Fruit fly (Drosophila melanogaster) whole organism, prepupa: ENCODE results near the gene CG17104.

Experiments
- Blimp-1 ChIP-seq: fragments of 200-800 bp; sonication (Bioruptor generic); optimal IDR thresholded peaks from 3 replicates; lab custom pipeline; 2017; ENCODE audit warnings: missing biosample characterization, missing genetic modification characterization, mild to moderate bottlenecking, moderate library complexity, missing genetic modification reagents
- CG10631 ChIP-seq: fragments of 200-800 bp; sonication (Bioruptor generic); optimal IDR thresholded peaks from 2 replicates; lab custom pipeline; 2016; ENCODE audit warnings: missing biosample characterization, missing genetic modification characterization
- CG11294 ChIP-seq: fragments of 200-800 bp; sonication (Bioruptor generic); IDR thresholded peaks from 2 replicates; pipeline ENCODE4 v1.3.6; 2022; ENCODE audit warnings: missing biosample characterization, missing genetic modification characterization
- CG11902 ChIP-seq: fragments of 200-800 bp; sonication (Bioruptor generic); optimal IDR thresholded peaks from 3 replicates; lab custom pipeline; 2016; ENCODE audit warnings: missing biosample characterization, missing genetic modification characterization
- CG15336 ChIP-seq: fragments of 200-800 bp; sonication (Bioruptor generic); IDR thresholded peaks from 2 replicates; pipeline ENCODE4 v1.3.6; 2022; ENCODE audit warnings: missing biosample characterization, missing genetic modification characterization
- CG1621 ChIP-seq: fragments of 200-800 bp; sonication (Bioruptor generic); optimal IDR thresholded peaks from 3 replicates; lab custom pipeline; 2018; ENCODE audit warnings: missing biosample characterization, mild to moderate bottlenecking, missing genetic modification characterization
- CG3032 ChIP-seq: fragments of 200-800 bp; optimal IDR thresholded peaks from 2 replicates; lab custom pipeline; 2019; ENCODE audit warnings: missing biosample characterization, mild to moderate bottlenecking, missing genetic modification characterization, moderate library complexity
- CG31627 ChIP-seq: fragments of 200-800 bp; sonication (Bioruptor generic); optimal IDR thresholded peaks from 3 replicates; lab custom pipeline; 2016; ENCODE audit warnings: missing biosample characterization, missing genetic modification characterization
- CG32006 ChIP-seq: fragments of 200-800 bp; sonication (Bioruptor generic); optimal IDR thresholded peaks from 3 replicates; lab custom pipeline; 2017; ENCODE audit warnings: missing biosample characterization, mild to moderate bottlenecking, missing genetic modification characterization
- CG34406 ChIP-seq: fragments of 200-800 bp; sonication (Bioruptor generic); optimal IDR thresholded peaks from 3 replicates; lab custom pipeline; 2016; ENCODE audit warnings: missing biosample characterization, missing genetic modification characterization
- CG3919 ChIP-seq: fragments of 200-800 bp; sonication (Bioruptor generic); optimal IDR thresholded peaks from 3 replicates; lab custom pipeline; 2016; ENCODE audit warnings: missing biosample characterization, missing genetic modification characterization
- CG4318 ChIP-seq: fragments of 200-800 bp; sonication (Bioruptor generic); optimal IDR thresholded peaks from 3 replicates; lab custom pipeline; 2017; ENCODE audit warnings: missing biosample characterization, mild to moderate bottlenecking, missing genetic modification characterization
- CG6163 ChIP-seq: fragments of 200-800 bp; sonication (Bioruptor generic); IDR thresholded peaks from 3 replicates; pipeline ENCODE4 v1.3.6; 2022; ENCODE audit warnings: missing biosample characterization, missing genetic modification characterization
- CG6276 ChIP-seq: fragments of 200-800 bp; sonication (Bioruptor generic); optimal IDR thresholded peaks from 2 replicates; lab custom pipeline; 2017; ENCODE audit warnings: missing biosample characterization, mild to moderate bottlenecking, missing genetic modification characterization
- CG6792 ChIP-seq: fragments of 200-800 bp; sonication (Bioruptor generic); optimal IDR thresholded peaks from 3 replicates; lab custom pipeline; 2016; ENCODE audit warnings: missing biosample characterization, missing genetic modification characterization
- CG6854 ChIP-seq: fragments of 200-800 bp; sonication (Bioruptor generic); optimal IDR thresholded peaks from 2 replicates; lab custom pipeline; 2017; ENCODE audit warnings: missing biosample characterization, mild to moderate bottlenecking, missing genetic modification characterization
- CG7368 ChIP-seq: fragments of 200-800 bp; sonication (Bioruptor generic); optimal IDR thresholded peaks from 3 replicates; lab custom pipeline; 2016; ENCODE audit warnings: missing biosample characterization, missing genetic modification characterization
- CG8119 ChIP-seq: fragments of 200-800 bp; sonication (Bioruptor generic); IDR thresholded peaks from 3 replicates; pipeline ENCODE4 v1.3.6; 2022; ENCODE audit warnings: missing biosample characterization, missing genetic modification characterization
- CG8319 ChIP-seq: fragments of 200-800 bp; sonication (Bioruptor generic); optimal IDR thresholded peaks from 3 replicates; lab custom pipeline; 2016; ENCODE audit warnings: missing biosample characterization, missing genetic modification characterization
- CG8632 ChIP-seq: fragments of 200-800 bp; sonication (Bioruptor generic); optimal IDR thresholded peaks from 3 replicates; lab custom pipeline; 2016; ENCODE audit warnings: missing biosample characterization, missing genetic modification characterization
- Eip78C ChIP-seq: fragments of 200-800 bp; sonication (Bioruptor generic); peaks from one replicate; lab custom pipeline; 2016; ENCODE audit warnings: missing biosample characterization, missing genetic modification characterization
- Eip93F ChIP-seq: fragments of 200-800 bp; sonication (Bioruptor generic); optimal IDR thresholded peaks from 2 replicates; lab custom pipeline; 2016; ENCODE audit warnings: missing biosample characterization, mild to moderate bottlenecking, missing genetic modification characterization
- Ets21C ChIP-seq: fragments of 200-800 bp; sonication (Bioruptor generic); optimal IDR thresholded peaks from 3 replicates; lab custom pipeline; 2016; ENCODE audit warnings: missing biosample characterization, missing genetic modification characterization
- Ets96B ChIP-seq: fragments of 200-800 bp; optimal IDR thresholded peaks from 2 replicates; lab custom pipeline; 2019; ENCODE audit warnings: missing biosample characterization, mild to moderate bottlenecking, missing genetic modification characterization, moderate library complexity
- Gug ChIP-seq: fragments of 200-800 bp; sonication (Bioruptor generic); IDR thresholded peaks from 2 replicates; pipeline ENCODE4 v1.3.6; 2022; ENCODE audit warnings: missing biosample characterization, missing genetic modification characterization
- Hr38 ChIP-seq: sonication (Bioruptor generic); optimal IDR thresholded peaks from 2 replicates; lab custom pipeline; 2016; ENCODE audit warnings: missing biosample characterization, missing genetic modification characterization
- Hr39 ChIP-seq: fragments of 200-800 bp; sonication (Bioruptor generic); optimal IDR thresholded peaks from 2 replicates; lab custom pipeline; 2016; ENCODE audit warnings: missing biosample characterization, missing genetic modification characterization
- Hr4 ChIP-seq: fragments of 200-800 bp; sonication (Bioruptor generic); optimal IDR thresholded peaks from 3 replicates; lab custom pipeline; 2016; ENCODE audit warnings: missing biosample characterization, missing genetic modification characterization
- Lpt ChIP-seq: fragments of 200-800 bp; sonication (Bioruptor generic); optimal IDR thresholded peaks from 3 replicates; lab custom pipeline; 2016; ENCODE audit warnings: missing biosample characterization, missing genetic modification characterization
- Met ChIP-seq: fragments of 200-800 bp; sonication (Bioruptor generic); optimal IDR thresholded peaks from 3 replicates; lab custom pipeline; 2016; ENCODE audit warnings: missing biosample characterization, missing genetic modification characterization
- OdsH ChIP-seq: fragments of 200-800 bp; sonication (Bioruptor generic); optimal IDR thresholded peaks from 3 replicates; lab custom pipeline; 2016; ENCODE audit warnings: missing biosample characterization, missing genetic modification characterization
- Smox ChIP-seq: fragments of 200-800 bp; sonication (Bioruptor generic); optimal IDR thresholded peaks from 3 replicates; lab custom pipeline; 2016; ENCODE audit warnings: missing biosample characterization, missing genetic modification characterization
- acj6 ChIP-seq: fragments of 200-800 bp; sonication (Bioruptor generic); optimal IDR thresholded peaks from 3 replicates; lab custom pipeline; 2016; ENCODE audit warnings: missing biosample characterization, missing genetic modification characterization
- cyc ChIP-seq: fragments of 200-800 bp; sonication (Bioruptor generic); optimal IDR thresholded peaks from 3 replicates; lab custom pipeline; 2016; ENCODE audit warnings: missing biosample characterization, missing genetic modification characterization
- eg ChIP-seq: fragments of 200-800 bp; sonication (Bioruptor generic); IDR thresholded peaks from 3 replicates; pipeline ENCODE4 v1.3.6; 2022; ENCODE audit warnings: missing biosample characterization, missing genetic modification characterization
- esn ChIP-seq: fragments of 200-800 bp; sonication (Bioruptor generic); optimal IDR thresholded peaks from 2 replicates; lab custom pipeline; 2016; ENCODE audit warnings: missing biosample characterization, mild to moderate bottlenecking, missing genetic modification characterization, moderate library complexity
- fd59A ChIP-seq: fragments of 200-800 bp; sonication (Bioruptor generic); optimal IDR thresholded peaks from 2 replicates; lab custom pipeline; 2017; ENCODE audit warnings: missing biosample characterization, mild to moderate bottlenecking, missing genetic modification characterization, missing genetic modification reagents
- fd85E ChIP-seq: fragments of 200-800 bp; sonication (Bioruptor generic); optimal IDR thresholded peaks from 3 replicates; lab custom pipeline; 2016; ENCODE audit warnings: missing biosample characterization, missing genetic modification characterization
- lz ChIP-seq: fragments of 200-800 bp; sonication (Bioruptor generic); optimal IDR thresholded peaks from 3 replicates; lab custom pipeline; 2016; ENCODE audit warnings: missing biosample characterization, missing genetic modification characterization
- net ChIP-seq: fragments of 200-800 bp; sonication (Bioruptor generic); optimal IDR thresholded peaks from 3 replicates; lab custom pipeline; 2016; ENCODE audit warnings: missing biosample characterization, missing genetic modification characterization
- pdm3 ChIP-seq: fragments of 200-800 bp; sonication (Bioruptor generic); optimal IDR thresholded peaks from 3 replicates; lab custom pipeline; 2016; ENCODE audit warnings: missing biosample characterization, missing genetic modification characterization
- salr ChIP-seq, 2 experiments: fragments of 200-800 bp; sonication (Bioruptor generic); optimal IDR thresholded peaks; 3 replicates each; lab custom pipeline; 2016 to 2018; ENCODE audit warnings: missing biosample characterization in 2 of 2, missing genetic modification characterization in 2 of 2, mild to moderate bottlenecking in 1 of 2
- spab ChIP-seq: fragments of 200-800 bp; sonication (Bioruptor generic); optimal IDR thresholded peaks from 2 replicates; lab custom pipeline; 2017; ENCODE audit warnings: missing biosample characterization, mild to moderate bottlenecking, missing genetic modification characterization, missing genetic modification reagents
- topi ChIP-seq: fragments of 200-800 bp; sonication (Bioruptor generic); optimal IDR thresholded peaks from 3 replicates; lab custom pipeline; 2016; ENCODE audit warnings: missing biosample characterization, missing genetic modification characterization
- vri ChIP-seq: fragments of 200-800 bp; sonication (Bioruptor generic); optimal IDR thresholded peaks from 3 replicates; lab custom pipeline; 2016; ENCODE audit warnings: missing biosample characterization, mild to moderate bottlenecking, missing genetic modification characterization

Gene CG17104

dm6 chr2L:10665603-10666002 is 11.4 kb upstream of the CG17104 start (continued):
- peak; percentile 70 for TF ChIP-seq CG8319 (GFP tag; lab: Kevin White, UChicago)
- peak; percentile 54 for TF ChIP-seq topi
- TF ChIP-seq Blimp-1 (GFP tag; lab: Kevin White, UChicago) = no peak
- peak; percentile 88 for TF ChIP-seq OdsH (GFP tag; lab: Kevin White, UChicago)
- peak; percentile 67 for TF ChIP-seq CG4318 (GFP tag; lab: Kevin White, UChicago)
- peak; percentile 40 for TF ChIP-seq cyc (GFP tag; lab: Kevin White, UChicago)
- peak; percentile 61 for TF ChIP-seq Lpt
- TF ChIP-seq Met (GFP tag; lab: Kevin White, UChicago) = peak; percentile 57
- peak; percentile 72 for TF ChIP-seq CG11294 (GFP tag; lab: Robert Waterston, UW)
- no peak for TF ChIP-seq CG6854
- TF ChIP-seq CG1621 (tag; lab: Kevin White, UChicago) = peak; percentile 69
- TF ChIP-seq fd59A (GFP tag; lab: Kevin White, UChicago) = peak; percentile 56
- peak; percentile 80 for TF ChIP-seq acj6 (GFP tag; lab: Kevin White, UChicago)
- TF ChIP-seq CG11902 (GFP tag; lab: Kevin White, UChicago) = peak; percentile 42
- TF ChIP-seq lz (GFP tag; lab: Kevin White, UChicago) = peak; percentile 52

dm6 chr2L:10671530-10671929 is 5.5 kb upstream of the CG17104 start:
- TF ChIP-seq CG34406 (GFP tag; lab: Kevin White, UChicago) = no peak
- no peak for TF ChIP-seq CG1621 (tag; lab: Kevin White, UChicago)
- TF ChIP-seq Ets96B (tag; lab: Kevin White, UChicago) = no peak
- no peak for TF ChIP-seq OdsH (GFP tag; lab: Kevin White, UChicago)
- TF ChIP-seq Blimp-1 (GFP tag; lab: Kevin White, UChicago) = no peak
- no peak for TF ChIP-seq Eip93F (GFP tag; lab: Kevin White, UChicago)
- no peak for TF ChIP-seq salr (GFP tag; optimal IDR thresholded peaks at IDR 0.05; lab: Kevin White, UChicago)
- TF ChIP-seq CG3032 (tag; lab: Kevin White, UChicago) = no peak
- no peak for TF ChIP-seq Hr4 (GFP tag; lab: Kevin White, UChicago)
- no peak for TF ChIP-seq CG6792 (GFP tag; lab: Kevin White, UChicago)
- no peak for TF ChIP-seq Hr38 (GFP tag; lab: Kevin White, UChicago)
- TF ChIP-seq Met (GFP tag; lab: Kevin White, UChicago) = no peak
- TF ChIP-seq Ets21C (GFP tag; lab: Kevin White, UChicago) = no peak
- no peak for TF ChIP-seq CG31627 (GFP tag; lab: Kevin White, UChicago)
- no peak for TF ChIP-seq cyc (GFP tag; lab: Kevin White, UChicago)
- no peak for TF ChIP-seq vri (GFP tag; lab: Kevin White, UChicago)
- no peak for TF ChIP-seq esn (GFP tag; lab: Kevin White, UChicago)
- no peak for TF ChIP-seq Lpt
- no peak for TF ChIP-seq eg (GFP tag; lab: Robert Waterston, UW)
- TF ChIP-seq fd85E (GFP tag; lab: Kevin White, UChicago) = no peak
- TF ChIP-seq, all 60 proteins: peak for 0

dm6 chr2L:10672989-10673388 is 4.0 kb upstream of the CG17104 start:
- TF ChIP-seq lz (GFP tag; lab: Kevin White, UChicago) = no peak
- TF ChIP-seq CG32006 (GFP tag; lab: Kevin White, UChicago) = peak; percentile 47
- TF ChIP-seq CG6854 = no peak
- TF ChIP-seq CG6163 (GFP tag; lab: Robert Waterston, UW) = 0 out of 3 replicates have a peak, but pooled peaks have one; percentile 13
- TF ChIP-seq CG8632 (GFP tag; lab: Kevin White, UChicago) = no peak
- no peak for TF ChIP-seq Blimp-1 (GFP tag; lab: Kevin White, UChicago)
- TF ChIP-seq CG11902 (GFP tag; lab: Kevin White, UChicago) = no peak
- TF ChIP-seq CG3032 (tag; lab: Kevin White, UChicago) = peak; percentile 45
- no peak for TF ChIP-seq vri (GFP tag; lab: Kevin White, UChicago)
- TF ChIP-seq Hr38 (GFP tag; lab: Kevin White, UChicago) = no peak
- peak; percentile 25; the same call in 1 of the 3 replicates for TF ChIP-seq eg (GFP tag; lab: Robert Waterston, UW)
- TF ChIP-seq Met (GFP tag; lab: Kevin White, UChicago) = no peak
- TF ChIP-seq CG6792 (GFP tag; lab: Kevin White, UChicago) = peak; percentile 6
- TF ChIP-seq Smox (GFP tag; lab: Kevin White, UChicago) = no peak
- TF ChIP-seq topi = no peak
- peak; percentile 49 for TF ChIP-seq CG3919
- no peak for TF ChIP-seq pdm3
- TF ChIP-seq Hr39 (GFP tag; lab: Kevin White, UChicago) = no peak
- no peak for TF ChIP-seq Gug
- peak; percentile 5 for TF ChIP-seq net (GFP tag; lab: Kevin White, UChicago)
- TF ChIP-seq Ets96B (tag; lab: Kevin White, UChicago) = peak; percentile 63
- TF ChIP-seq CG6276 (GFP tag; lab: Kevin White, UChicago) = peak; percentile 21
- no peak for TF ChIP-seq Eip93F (GFP tag; lab: Kevin White, UChicago)
- TF ChIP-seq spab (GFP tag; lab: Kevin White, UChicago) = peak; percentile 40
- TF ChIP-seq CG15336 (GFP tag; lab: Robert Waterston, UW) = 0 out of 2 replicates have a peak, but pooled peaks have one; percentile 43
- no peak for TF ChIP-seq esn (GFP tag; lab: Kevin White, UChicago)
- peak; percentile 92 for TF ChIP-seq Eip78C (GFP tag; lab: Kevin White, UChicago)
- TF ChIP-seq CG8119 (GFP tag; lab: Robert Waterston, UW) = peak; percentile 46; the same call in 2 of the 3 replicates
- TF ChIP-seq CG10631 (GFP tag; lab: Kevin White, UChicago) = peak; percentile 31
- no peak for TF ChIP-seq CG7368 (GFP tag; lab: Kevin White, UChicago)
